Worm (Caenorhabditis elegans): ENCODE measurements around the gene hmg-1.2.

- TF ChIP-seq ama-1 (optimal IDR thresholded peaks at IDR 0.05) (no peak), aly-2 (tag; optimal IDR thresholded peaks at IDR 0.05) (no peak), ztf-11 (tag; optimal IDR thresholded peaks at IDR 0.05) (no peak), unc-55 (GFP tag; optimal IDR thresholded peaks at IDR 0.05) (no peak), lin-39 (tag; optimal IDR thresholded peaks at IDR 0.05) (no peak), nhr-77 (tag; optimal IDR thresholded peaks at IDR 0.05) (no peak), ceh-16 (tag; optimal IDR thresholded peaks at IDR 0.05) (no peak)
Observed at ce11 chrIII:6251511-6251910, 28.7 kb upstream of the hmg-1.2 start, which contains the start of gene amdh-1.

All from whole organism, L2 larva.